Worm (Caenorhabditis elegans) whole organism, L4/young adult: Measurements from ENCODE around the gene K08D10.10.

Experiments
- dao-5 ChIP-seq: sonication (generic microtip); optimal IDR thresholded peaks from 2 replicates; lab custom pipeline; 2016; ENCODE audit warnings: missing genotype, missing genetic modification characterization, moderate library complexity, missing compliant biosample characterization
- him-1 ChIP-seq: sonication (generic microtip); optimal IDR thresholded peaks from 2 replicates; lab custom pipeline; 2016; ENCODE audit warnings: missing genotype, missing genetic modification reagents, missing genetic modification characterization, missing compliant biosample characterization

ce11 chrIV:4204275-4204674 lies 52.2 kb downstream of the K08D10.10 start, which contains the start of gene pax-2:
- TF ChIP-seq him-1 (no peak), dao-5 (no peak)
